Worm (Caenorhabditis elegans): ENCODE results near the gene F40F11.3.

F40F11.3 gene

DNA sequence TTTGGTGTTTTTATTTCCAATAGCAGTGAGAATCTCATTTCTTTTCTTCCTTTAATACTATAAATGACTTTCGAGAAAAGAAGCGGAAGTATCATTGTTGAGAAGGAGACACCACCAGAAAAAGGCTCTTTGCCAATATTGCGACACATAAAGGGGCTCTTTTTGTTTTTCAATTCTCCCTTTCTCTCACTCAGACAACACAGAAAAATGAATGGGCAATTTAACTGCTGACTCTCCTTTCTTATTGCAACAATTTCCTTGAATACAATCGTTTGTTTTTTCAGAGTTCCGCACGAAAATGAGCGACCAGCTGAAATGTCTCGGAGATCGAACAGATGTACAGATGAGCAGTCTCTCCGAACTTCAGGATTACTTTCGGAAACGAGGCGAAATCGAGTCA, 19.5 kb downstream of the F40F11.3 start:
- TF ChIP-seq tab-1 (GFP tag; IDR thresholded peaks at IDR 0.05) (no peak), klf-2 (GFP tag; conservative IDR thresholded peaks at IDR 0.05) (no peak), ztf-23 (GFP tag; IDR thresholded peaks at IDR 0.05) (no peak), flt-1 (GFP tag; IDR thresholded peaks at IDR 0.05) (no peak), ref-1 (GFP tag; conservative IDR thresholded peaks at IDR 0.05) (no peak), med-1 (GFP tag; optimal IDR thresholded peaks at IDR 0.05; ENCODE audit: insufficient read depth) (no peak), ztf-29 (GFP tag; IDR thresholded peaks at IDR 0.05) (no peak), cog-1 (tag; optimal IDR thresholded peaks at IDR 0.05) (no peak), T22C8.4 (GFP tag; IDR thresholded peaks at IDR 0.05) (no peak)

DNA sequence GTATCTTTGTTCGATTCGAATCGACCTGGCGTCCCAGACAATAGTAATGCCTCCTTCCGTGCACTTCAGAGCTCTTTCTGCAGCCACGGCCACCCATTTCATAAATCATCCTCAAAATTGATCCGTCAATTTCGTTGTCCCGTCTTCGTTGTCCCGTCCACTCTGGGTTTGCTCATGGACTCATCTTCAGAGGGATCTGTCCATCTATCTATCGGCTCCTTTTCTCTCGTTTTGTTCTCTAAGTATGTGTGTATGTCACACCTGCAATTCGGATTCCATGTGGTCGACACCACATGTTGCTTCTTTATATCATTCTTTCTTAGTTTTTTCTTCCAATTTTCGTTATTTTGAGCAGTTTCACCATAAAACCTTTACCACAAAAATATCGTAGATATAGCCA, 21.3 kb downstream of the F40F11.3 start:
- TF ChIP-seq klf-2 (GFP tag; conservative IDR thresholded peaks at IDR 0.05) (no peak), ztf-29 (GFP tag; IDR thresholded peaks at IDR 0.05) (no peak), tab-1 (GFP tag; IDR thresholded peaks at IDR 0.05) (no peak), ref-1 (GFP tag; conservative IDR thresholded peaks at IDR 0.05) (no peak), ztf-23 (GFP tag; IDR thresholded peaks at IDR 0.05) (no peak), med-1 (GFP tag; optimal IDR thresholded peaks at IDR 0.05; ENCODE audit: insufficient read depth) (no peak)

DNA sequence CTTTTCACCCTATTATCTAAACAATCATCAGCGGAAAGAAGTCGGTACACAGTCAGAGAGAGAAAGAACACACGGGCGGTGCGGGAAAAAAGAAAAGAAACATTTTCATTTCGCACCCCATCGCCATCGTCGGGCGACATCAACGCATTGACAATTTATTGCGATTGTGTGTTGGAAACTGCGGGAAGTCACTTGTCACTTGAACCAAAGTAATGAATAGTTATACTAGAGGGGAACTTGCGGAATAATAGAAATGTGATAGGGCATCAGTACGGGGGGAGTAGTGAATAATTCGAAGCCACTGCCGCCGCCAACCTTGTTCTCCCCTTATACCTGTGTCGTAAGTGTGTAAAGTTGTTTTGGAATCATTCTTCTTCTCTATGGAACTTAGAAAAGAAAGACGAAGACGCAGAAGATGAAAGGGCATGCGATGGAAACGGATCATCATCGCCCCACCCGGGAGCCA, 22.4 kb downstream of the F40F11.3 start:
- TF ChIP-seq med-1 (GFP tag; optimal IDR thresholded peaks at IDR 0.05; ENCODE audit: insufficient read depth) (no peak), T22C8.4 (GFP tag; IDR thresholded peaks at IDR 0.05) (no peak), klf-2 (GFP tag; conservative IDR thresholded peaks at IDR 0.05) (no peak), flt-1 (GFP tag; IDR thresholded peaks at IDR 0.05) (no peak), cog-1 (tag; optimal IDR thresholded peaks at IDR 0.05) (no peak), ref-1 (GFP tag; conservative IDR thresholded peaks at IDR 0.05) (no peak), tab-1 (GFP tag; IDR thresholded peaks at IDR 0.05) (no peak), ztf-29 (GFP tag; IDR thresholded peaks at IDR 0.05) (no peak), ztf-23 (GFP tag; IDR thresholded peaks at IDR 0.05) (no peak)

DNA sequence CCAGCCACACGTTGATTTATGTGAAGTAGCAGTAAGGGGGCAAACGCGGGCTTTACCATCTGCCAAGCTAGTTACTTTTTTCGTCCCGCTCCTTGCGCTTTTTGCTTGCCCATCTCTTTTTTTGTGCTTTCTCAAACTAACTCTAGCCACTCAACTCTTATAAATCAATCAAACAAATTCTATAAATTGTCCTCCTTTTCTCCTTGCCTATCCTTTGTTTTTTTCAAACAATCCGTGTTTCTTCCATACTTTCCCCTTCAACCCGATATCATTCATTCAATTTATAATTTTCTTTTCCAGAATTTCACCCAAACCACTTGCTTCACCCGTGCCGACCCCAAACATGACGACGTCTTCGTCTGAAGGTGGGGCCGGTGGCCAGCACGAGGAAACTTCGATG, 23.6 kb downstream of the F40F11.3 start, which contains the start of gene srgp-1:
Gene srgp-1, plus strand, starts transcription at position 301 of the 400 bp plus-strand sequence.
- TF ChIP-seq flt-1 (GFP tag; IDR thresholded peaks at IDR 0.05) = no peak

DNA sequence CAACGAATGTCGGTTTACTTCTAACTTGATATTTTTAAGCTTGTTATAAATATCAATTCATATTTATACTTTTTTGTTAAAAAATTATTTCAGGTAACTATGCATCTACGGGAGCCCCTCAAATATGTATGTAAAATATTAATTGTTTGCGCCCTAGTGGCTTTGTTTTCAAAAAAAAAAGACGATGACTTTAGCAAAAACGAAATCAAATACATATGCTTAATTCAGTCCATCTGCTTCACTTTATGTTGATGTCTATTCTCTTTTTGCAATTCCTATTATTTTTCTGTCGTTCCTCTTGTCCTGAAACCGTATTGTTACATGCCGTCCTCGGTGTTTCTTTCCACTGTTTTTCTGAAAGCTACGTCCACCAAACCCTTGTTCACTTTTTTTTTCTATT, 24.0 kb downstream of the F40F11.3 start:
- TF ChIP-seq T22C8.4 (GFP tag; IDR thresholded peaks at IDR 0.05) (no peak), tab-1 (GFP tag; IDR thresholded peaks at IDR 0.05) (no peak), ztf-29 (GFP tag; IDR thresholded peaks at IDR 0.05) (no peak), med-1 (GFP tag; optimal IDR thresholded peaks at IDR 0.05; ENCODE audit: insufficient read depth) (no peak), ref-1 (GFP tag; conservative IDR thresholded peaks at IDR 0.05) (no peak), klf-2 (GFP tag; conservative IDR thresholded peaks at IDR 0.05) (no peak), ztf-23 (GFP tag; IDR thresholded peaks at IDR 0.05) (no peak), cog-1 (tag; optimal IDR thresholded peaks at IDR 0.05) (no peak), flt-1 (GFP tag; IDR thresholded peaks at IDR 0.05) (no peak)

DNA sequence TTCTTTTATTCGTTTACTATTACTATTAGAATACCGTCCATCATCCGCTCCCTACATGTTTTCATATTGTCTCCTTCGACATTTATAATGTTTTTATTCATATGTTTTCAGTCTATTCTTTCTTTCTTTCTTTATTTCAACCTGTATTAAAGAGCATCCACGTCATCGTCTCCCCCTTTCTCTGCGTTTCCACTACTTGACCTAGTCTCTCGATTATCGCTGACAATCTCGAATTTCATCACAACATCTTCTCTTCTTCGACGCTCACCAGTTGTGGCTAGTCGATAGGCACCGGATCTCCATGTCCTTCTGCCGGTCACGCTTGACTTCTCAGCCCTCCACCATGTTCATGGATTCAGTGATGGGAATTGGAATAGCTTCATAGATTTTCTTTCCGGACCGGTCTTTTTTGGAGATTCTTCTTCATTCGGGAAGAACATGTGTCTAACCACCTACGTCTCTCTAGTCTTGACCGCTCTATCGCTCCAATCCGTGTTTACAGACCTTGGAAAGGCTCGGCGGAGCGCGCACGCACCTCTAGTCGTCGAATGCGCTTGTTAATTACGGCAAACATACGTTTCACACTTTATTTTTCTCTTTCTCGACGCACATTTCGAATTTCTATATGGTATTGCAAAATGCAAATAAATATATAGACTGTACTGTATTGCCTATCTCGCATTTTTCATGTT, 25.4 kb downstream of the F40F11.3 start:
- TF ChIP-seq med-1 (GFP tag; optimal IDR thresholded peaks at IDR 0.05; ENCODE audit: insufficient read depth) (no peak), cog-1 (tag; optimal IDR thresholded peaks at IDR 0.05) (no peak), flt-1 (GFP tag; IDR thresholded peaks at IDR 0.05) (no peak), klf-2 (GFP tag; conservative IDR thresholded peaks at IDR 0.05) (no peak)

DNA sequence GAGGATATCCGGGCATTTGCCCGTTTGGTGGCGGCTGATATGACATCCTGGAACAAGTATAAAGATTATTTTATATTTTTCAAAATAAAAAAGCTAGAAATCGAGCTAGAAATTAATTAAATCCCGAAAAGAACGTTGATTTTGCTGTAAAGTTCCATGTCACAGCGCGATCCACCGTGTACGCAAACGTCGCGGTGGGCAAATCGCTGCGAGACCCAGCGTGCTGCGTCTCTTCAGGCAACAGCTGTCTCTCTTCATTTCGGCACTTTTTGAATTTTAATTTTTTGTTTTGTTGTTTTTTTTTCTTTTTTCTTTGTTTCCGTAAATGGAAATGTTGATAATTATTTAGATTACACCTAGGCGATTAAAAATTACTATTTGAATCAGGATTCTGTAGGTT, 27.7 kb downstream of the F40F11.3 start, which contains the start of gene sec-24.1:
Gene sec-24.1, minus strand, starts transcription at position 49 of the 400 bp plus-strand sequence.
- TF ChIP-seq ref-1 (GFP tag; conservative IDR thresholded peaks at IDR 0.05) (no peak), med-1 (GFP tag; optimal IDR thresholded peaks at IDR 0.05; ENCODE audit: insufficient read depth) (no peak), cog-1 (tag; optimal IDR thresholded peaks at IDR 0.05) (peak; percentile 75), flt-1 (GFP tag; IDR thresholded peaks at IDR 0.05) (no peak), tab-1 (GFP tag; IDR thresholded peaks at IDR 0.05) (no peak), T22C8.4 (GFP tag; IDR thresholded peaks at IDR 0.05) (no peak), klf-2 (GFP tag; conservative IDR thresholded peaks at IDR 0.05) (no peak)

DNA sequence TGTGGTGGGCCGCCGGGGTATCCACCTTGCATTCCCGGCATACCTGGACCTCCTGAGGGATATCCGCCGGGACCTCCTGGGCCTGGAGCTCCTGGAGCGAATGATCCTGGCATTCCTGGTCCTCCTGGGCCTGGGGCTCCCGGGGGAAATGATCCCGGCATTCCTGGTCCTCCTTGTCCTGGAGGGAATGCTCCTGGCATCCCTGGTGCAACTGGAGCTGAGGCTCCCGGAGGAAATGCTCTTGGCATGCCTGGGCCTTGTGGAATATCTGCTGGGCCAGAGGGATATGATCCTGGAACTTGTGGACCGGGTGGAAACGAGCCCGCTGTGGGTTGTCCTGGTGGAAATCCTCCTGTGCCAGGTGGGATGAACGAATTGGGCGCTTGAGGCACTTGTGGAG, 28.8 kb downstream of the F40F11.3 start:
- TF ChIP-seq med-1 (GFP tag; optimal IDR thresholded peaks at IDR 0.05; ENCODE audit: insufficient read depth) = no peak
- no peak for TF ChIP-seq ztf-29 (GFP tag; IDR thresholded peaks at IDR 0.05)
- no peak for TF ChIP-seq flt-1 (GFP tag; IDR thresholded peaks at IDR 0.05)

DNA sequence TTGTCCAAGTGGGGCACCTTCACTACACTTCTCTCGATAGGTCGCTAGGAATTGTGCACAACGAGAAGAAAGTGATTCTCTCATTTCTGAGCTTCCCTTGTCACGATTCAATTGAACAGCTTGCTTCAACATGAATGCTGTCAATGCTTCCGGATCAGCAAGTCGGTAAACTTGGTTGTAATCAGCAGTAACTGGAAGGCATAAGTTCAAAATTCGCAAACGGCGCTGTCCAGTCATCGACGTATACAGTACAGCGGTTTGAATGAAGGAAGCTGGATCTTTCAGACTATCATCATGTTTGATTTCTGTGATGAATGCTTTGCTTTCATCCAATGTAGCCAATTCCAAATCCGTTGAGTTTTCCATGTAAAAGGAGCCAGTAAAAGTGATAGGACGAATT, 30.7 kb downstream of the F40F11.3 start:
- no peak for TF ChIP-seq cog-1 (tag; optimal IDR thresholded peaks at IDR 0.05)
- TF ChIP-seq flt-1 (GFP tag; IDR thresholded peaks at IDR 0.05) = no peak
- no peak for TF ChIP-seq klf-2 (GFP tag; conservative IDR thresholded peaks at IDR 0.05)
- TF ChIP-seq ztf-29 (GFP tag; IDR thresholded peaks at IDR 0.05) = no peak
- no peak for TF ChIP-seq tab-1 (GFP tag; IDR thresholded peaks at IDR 0.05)
- TF ChIP-seq med-1 (GFP tag; optimal IDR thresholded peaks at IDR 0.05; ENCODE audit: insufficient read depth) = no peak
- no peak for TF ChIP-seq T22C8.4 (GFP tag; IDR thresholded peaks at IDR 0.05)
- TF ChIP-seq ref-1 (GFP tag; conservative IDR thresholded peaks at IDR 0.05) = no peak
- no peak for TF ChIP-seq ztf-23 (GFP tag; IDR thresholded peaks at IDR 0.05)

DNA sequence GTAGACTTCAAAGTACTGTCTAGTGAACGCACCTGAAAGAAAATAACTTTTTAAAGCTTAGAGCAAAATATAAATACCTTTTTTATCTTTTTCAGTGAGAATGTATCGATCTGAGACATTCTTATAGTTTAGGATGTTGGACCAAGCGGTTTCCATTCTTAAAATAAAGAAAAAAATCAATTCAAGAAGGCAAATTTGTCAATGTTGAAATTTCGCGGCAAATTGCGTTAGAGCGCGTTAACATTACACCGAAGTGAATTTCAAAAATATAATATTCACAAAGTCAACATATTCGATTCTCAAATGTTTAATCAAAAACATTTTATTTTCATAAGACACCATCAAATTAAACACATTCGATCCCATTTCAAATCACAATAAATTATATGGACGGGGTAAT, 32.1 kb downstream of the F40F11.3 start, which contains the start of gene F12F6.7:
Gene F12F6.7, minus strand, starts transcription at position 157 of the 400 bp plus-strand sequence.
- TF ChIP-seq ztf-29 (GFP tag; IDR thresholded peaks at IDR 0.05) (no peak), med-1 (GFP tag; optimal IDR thresholded peaks at IDR 0.05; ENCODE audit: insufficient read depth) (no peak), flt-1 (GFP tag; IDR thresholded peaks at IDR 0.05) (no peak), ref-1 (GFP tag; conservative IDR thresholded peaks at IDR 0.05) (no peak), T22C8.4 (GFP tag; IDR thresholded peaks at IDR 0.05) (no peak), ztf-23 (GFP tag; IDR thresholded peaks at IDR 0.05) (no peak), cog-1 (tag; optimal IDR thresholded peaks at IDR 0.05) (no peak), tab-1 (GFP tag; IDR thresholded peaks at IDR 0.05) (no peak)
